Worm (Caenorhabditis elegans): ENCODE results near the gene trpp-12.

- no peak for TF ChIP-seq fkh-10 (GFP tag; optimal IDR thresholded peaks at IDR 0.05)
- no peak for TF ChIP-seq tbx-2 (tag; optimal IDR thresholded peaks at IDR 0.05)
- TF ChIP-seq hlh-30 (tag; optimal IDR thresholded peaks at IDR 0.05; ENCODE audit: insufficient read depth) = no peak
- TF ChIP-seq gmeb-2 (tag; optimal IDR thresholded peaks at IDR 0.05) = no peak
- TF ChIP-seq pha-4 (tag; optimal IDR thresholded peaks at IDR 0.05) = no peak
- TF ChIP-seq pqm-1 (tag; optimal IDR thresholded peaks at IDR 0.05) = no peak
- TF ChIP-seq ceh-48 (tag; optimal IDR thresholded peaks at IDR 0.05) = no peak
- no peak for TF ChIP-seq lin-11 (tag; optimal IDR thresholded peaks at IDR 0.05)
- no peak for TF ChIP-seq fax-1 (tag; optimal IDR thresholded peaks at IDR 0.05)
- TF ChIP-seq dve-1 (tag; optimal IDR thresholded peaks at IDR 0.05) = no peak
- no peak for TF ChIP-seq nhr-11 (tag; optimal IDR thresholded peaks at IDR 0.05)
- TF ChIP-seq ceh-31 (tag; optimal IDR thresholded peaks at IDR 0.05) = no peak
- TF ChIP-seq rnt-1 (tag; optimal IDR thresholded peaks at IDR 0.05) = no peak
Measured at ce11 chrX:2422123-2422522, 12.6 kb downstream of the trpp-12 start.
